Fruit fly (Drosophila melanogaster) whole organism, embryonic: ENCODE data around the gene mei-P22.
A peak's percentile ranks its signal among the peaks of the same experiment; 100 is the strongest.

ENCODE experiments used
- Abd-B ChIP-seq: fragments of 200-800 bp; sonication (Bioruptor generic); optimal IDR thresholded peaks from 2 replicates; lab custom pipeline; 2018; ENCODE audit warnings: missing biosample characterization, mild to moderate bottlenecking, missing genetic modification characterization, moderate library complexity
- B-H2 ChIP-seq: fragments of 200-800 bp; sonication (Bioruptor generic); optimal IDR thresholded peaks from 2 replicates; lab custom pipeline; 2018; ENCODE audit warnings: missing biosample characterization, mild to moderate bottlenecking, missing genetic modification characterization
- CG1024 ChIP-seq: fragments of 200-800 bp; sonication (Bioruptor generic); IDR thresholded peaks from 2 replicates; pipeline ENCODE4 v1.3.6; 2022; ENCODE audit warnings: missing biosample characterization, missing genetic modification characterization
- CG10959 ChIP-seq: fragments of 200-800 bp; sonication (Bioruptor generic); IDR thresholded peaks from 2 replicates; pipeline ENCODE4 v1.3.6; 2022; ENCODE audit warnings: missing biosample characterization, missing genetic modification characterization
- CG12155 ChIP-seq: fragments of 200-800 bp; sonication (Bioruptor generic); optimal IDR thresholded peaks from 3 replicates; lab custom pipeline; 2016; ENCODE audit warnings: missing biosample characterization, missing genetic modification characterization
- CG14441 ChIP-seq: fragments of 200-800 bp; sonication (Bioruptor generic); IDR thresholded peaks from 2 replicates; pipeline ENCODE4 v1.3.6; 2022; ENCODE audit warnings: missing biosample characterization, missing genetic modification characterization
- CG15514 ChIP-seq: fragments of 200-800 bp; sonication (Bioruptor generic); optimal IDR thresholded peaks from 3 replicates; lab custom pipeline; 2017; ENCODE audit warnings: missing biosample characterization, missing genetic modification characterization, mild to moderate bottlenecking, moderate library complexity, missing genetic modification reagents
- CG15601 ChIP-seq: fragments of 200-800 bp; sonication (Bioruptor generic); optimal IDR thresholded peaks from 3 replicates; lab custom pipeline; 2019; ENCODE audit warnings: missing biosample characterization, mild to moderate bottlenecking, missing genetic modification characterization, moderate library complexity
- CG1602 ChIP-seq: fragments of 200-800 bp; sonication (Bioruptor generic); optimal IDR thresholded peaks from 3 replicates; lab custom pipeline; 2016; ENCODE audit warnings: missing biosample characterization, missing genetic modification characterization
- CG1647 ChIP-seq: fragments of 200-800 bp; sonication (Bioruptor generic); optimal IDR thresholded peaks from 3 replicates; lab custom pipeline; 2016; ENCODE audit warnings: missing biosample characterization, missing genetic modification characterization
- CG17912 ChIP-seq: fragments of 200-800 bp; sonication (Bioruptor generic); optimal IDR thresholded peaks from 2 replicates; lab custom pipeline; 2018; ENCODE audit warnings: missing biosample characterization, mild to moderate bottlenecking, missing genetic modification characterization
- CG18476 ChIP-seq: fragments of 200-800 bp; sonication (Bioruptor generic); optimal IDR thresholded peaks from 2 replicates; lab custom pipeline; 2016; ENCODE audit warnings: missing biosample characterization, mild to moderate bottlenecking, missing genetic modification characterization
- CG18764 ChIP-seq: fragments of 200-800 bp; sonication (Bioruptor generic); optimal IDR thresholded peaks from 3 replicates; lab custom pipeline; 2016; ENCODE audit warnings: missing biosample characterization, missing genetic modification characterization
- CG30403 ChIP-seq: fragments of 200-800 bp; sonication (Bioruptor generic); optimal IDR thresholded peaks from 3 replicates; lab custom pipeline; 2016; ENCODE audit warnings: missing biosample characterization, missing genetic modification characterization
- CG7786 ChIP-seq: fragments of 200-800 bp; sonication (Bioruptor generic); optimal IDR thresholded peaks from 2 replicates; lab custom pipeline; 2016; ENCODE audit warnings: missing biosample characterization, missing genetic modification characterization
- CG9609 ChIP-seq: fragments of 200-800 bp; sonication (Bioruptor generic); optimal IDR thresholded peaks from 3 replicates; lab custom pipeline; 2016; ENCODE audit warnings: missing biosample characterization, missing genetic modification characterization
- CG9932 ChIP-seq: fragments of 200-800 bp; sonication (Bioruptor generic); IDR thresholded peaks from 2 replicates; pipeline ENCODE4 v1.3.6; 2022; ENCODE audit warnings: missing biosample characterization, missing genetic modification characterization
- Dip3 ChIP-seq: fragments of 200-800 bp; sonication (Bioruptor generic); optimal IDR thresholded peaks from 3 replicates; lab custom pipeline; 2016; ENCODE audit warnings: missing biosample characterization, missing genetic modification characterization
- Drgx ChIP-seq: fragments of 200-800 bp; sonication (Bioruptor generic); IDR thresholded peaks from 2 replicates; pipeline ENCODE4 v1.3.6; 2022; ENCODE audit warnings: missing biosample characterization, missing genetic modification characterization
- E2f2 ChIP-seq: fragments of 200-800 bp; sonication (Bioruptor generic); IDR thresholded peaks from 2 replicates; pipeline ENCODE4 v1.3.6; 2022; ENCODE audit warnings: missing biosample characterization, missing genetic modification characterization
- Gsc ChIP-seq: fragments of 200-800 bp; sonication (Bioruptor generic); IDR thresholded peaks from 2 replicates; pipeline ENCODE4 v1.3.6; 2022; ENCODE audit warnings: missing biosample characterization, missing genetic modification characterization
- Mrtf ChIP-seq: fragments of 200-800 bp; sonication (Bioruptor generic); IDR thresholded peaks from 3 replicates; pipeline ENCODE4 v1.3.6; 2022; ENCODE audit warnings: missing biosample characterization, missing genetic modification characterization
- Opbp ChIP-seq: fragments of 200-800 bp; sonication (Bioruptor generic); IDR thresholded peaks from 3 replicates; pipeline ENCODE4 v1.3.6; 2022; ENCODE audit warnings: missing biosample characterization, missing genetic modification characterization; ENCODE audit not compliant: partially characterized antibody
- Sry-δ ChIP-seq: fragments of 200-800 bp; sonication (Bioruptor generic); optimal IDR thresholded peaks from 2 replicates; lab custom pipeline; 2016; ENCODE audit warnings: missing biosample characterization, missing genetic modification characterization
- YL-1 ChIP-seq: fragments of 200-800 bp; sonication (Bioruptor generic); optimal IDR thresholded peaks from 3 replicates; lab custom pipeline; 2017; ENCODE audit warnings: missing biosample characterization, mild to moderate bottlenecking, missing genetic modification characterization
- btn ChIP-seq: fragments of 200-800 bp; sonication (Bioruptor generic); optimal IDR thresholded peaks from 2 replicates; lab custom pipeline; 2016; ENCODE audit warnings: missing biosample characterization, missing genetic modification characterization
- gt ChIP-seq: fragments of 200-800 bp; sonication (Bioruptor generic); IDR thresholded peaks from 2 replicates; pipeline ENCODE4 v1.3.6; 2022; ENCODE audit warnings: missing biosample characterization, missing genetic modification characterization
- nmo ChIP-seq: fragments of 200-800 bp; sonication (Bioruptor generic); optimal IDR thresholded peaks from 2 replicates; lab custom pipeline; 2018; ENCODE audit warnings: missing biosample characterization, mild to moderate bottlenecking, missing genetic modification characterization, moderate library complexity
- pum ChIP-seq: fragments of 200-800 bp; sonication (Bioruptor generic); optimal IDR thresholded peaks from 2 replicates; lab custom pipeline; 2016; ENCODE audit warnings: missing biosample characterization, missing genetic modification characterization
- pzg ChIP-seq: fragments of 200-800 bp; sonication (Bioruptor generic); optimal IDR thresholded peaks from 3 replicates; lab custom pipeline; 2018; ENCODE audit warnings: missing biosample characterization, mild to moderate bottlenecking, missing genetic modification characterization, moderate library complexity
- seq ChIP-seq: fragments of 200-800 bp; sonication (Bioruptor generic); IDR thresholded peaks from 2 replicates; pipeline ENCODE4 v1.3.6; 2022; ENCODE audit warnings: missing biosample characterization, missing genetic modification characterization
- shn ChIP-seq: fragments of 200-800 bp; sonication (Bioruptor generic); optimal IDR thresholded peaks from 3 replicates; lab custom pipeline; 2016; ENCODE audit warnings: missing biosample characterization, missing genetic modification characterization
- stwl ChIP-seq: fragments of 200-800 bp; sonication (Bioruptor generic); optimal IDR thresholded peaks from 3 replicates; lab custom pipeline; 2018; ENCODE audit warnings: missing biosample characterization, mild to moderate bottlenecking, missing genetic modification characterization, moderate library complexity
- trem ChIP-seq: fragments of 200-800 bp; optimal IDR thresholded peaks from 3 replicates; lab custom pipeline; 2019; ENCODE audit warnings: missing biosample characterization, mild to moderate bottlenecking, missing genetic modification characterization, moderate library complexity
- unpg ChIP-seq: fragments of 200-800 bp; sonication (Bioruptor generic); optimal IDR thresholded peaks from 3 replicates; lab custom pipeline; 2018; ENCODE audit warnings: missing biosample characterization, mild to moderate bottlenecking, missing genetic modification characterization, moderate library complexity
- wek ChIP-seq: fragments of 200-800 bp; sonication (Bioruptor generic); optimal IDR thresholded peaks from 3 replicates; lab custom pipeline; 2018; ENCODE audit warnings: missing biosample characterization, mild to moderate bottlenecking, missing genetic modification characterization, moderate library complexity
- zfh2 ChIP-seq: fragments of 200-800 bp; sonication (Bioruptor generic); optimal IDR thresholded peaks from 2 replicates; lab custom pipeline; 2016; ENCODE audit warnings: missing biosample characterization, missing genetic modification characterization

The mei-P22 gene

DNA sequence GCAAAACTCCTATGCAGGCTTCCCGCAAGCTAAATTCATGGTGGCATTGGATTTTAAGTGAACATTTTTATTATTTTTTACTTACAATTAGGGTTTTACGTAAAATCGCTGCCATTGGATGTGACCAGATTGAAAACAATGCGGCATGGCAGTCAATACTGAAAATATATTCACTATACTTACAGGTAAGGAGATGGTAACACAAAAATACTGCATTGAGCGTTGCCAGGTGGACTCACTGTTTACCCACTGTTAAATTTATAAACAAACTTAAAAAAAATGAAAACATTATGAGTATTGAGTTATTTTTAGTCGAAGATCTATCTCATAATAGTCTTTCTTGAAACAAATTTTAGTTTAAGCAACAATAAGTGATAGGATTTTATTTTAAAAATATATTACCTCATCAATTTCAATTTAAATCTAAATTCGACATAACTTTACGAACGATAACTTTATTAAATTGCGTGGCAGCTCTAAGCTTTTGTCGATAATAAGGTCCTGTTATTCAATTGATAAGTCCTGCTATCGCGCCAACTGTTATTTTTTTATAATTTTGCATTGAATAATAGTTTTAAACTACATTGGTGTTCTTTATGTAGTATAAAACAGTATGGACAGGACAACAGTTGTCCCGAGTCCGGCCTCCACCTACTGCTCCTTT is at the start of gene mei-P22, which contains the start of gene mRpL50 (continued):
- TF ChIP-seq CG17912 (GFP tag; lab: Kevin White, UChicago) (no peak), pum (GFP tag; lab: Kevin White, UChicago) (peak; percentile 52), shn (GFP tag; lab: Kevin White, UChicago) (no peak), B-H2 (GFP tag; lab: Kevin White, UChicago) (peak; percentile 4), CG10959 (GFP tag; lab: Robert Waterston, UW) (no peak), CG9932 (peak; percentile 71), CG18476 (GFP tag; lab: Kevin White, UChicago) (peak; percentile 30), CG12155 (GFP tag; lab: Kevin White, UChicago) (peak; percentile 9), Sry-δ (GFP tag; lab: Kevin White, UChicago) (peak; percentile 33), CG15601 (tag; lab: Kevin White, UChicago) (peak; percentile 9), pzg (GFP tag; lab: Kevin White, UChicago) (peak; percentile 87), trem (tag; lab: Kevin White, UChicago) (peak; percentile 40), CG1647 (GFP tag; lab: Kevin White, UChicago) (peak; percentile 8), CG30403 (GFP tag; lab: Kevin White, UChicago) (peak; percentile 27), stwl (tag; lab: Kevin White, UChicago) (peak; percentile 87), CG9609 (GFP tag; lab: Kevin White, UChicago) (peak; percentile 5), Opbp (GFP tag; lab: Robert Waterston, UW) (no peak), CG18764 (GFP tag; lab: Kevin White, UChicago) (no peak), CG15514 (GFP tag; lab: Kevin White, UChicago) (peak; percentile 50), YL-1 (GFP tag; lab: Kevin White, UChicago) (peak; percentile 44), unpg (peak; percentile 22), nmo (peak; percentile 35), E2f2 (GFP tag; lab: Robert Waterston, UW) (peak; percentile 46), zfh2 (GFP tag; lab: Kevin White, UChicago) (peak; percentile 19), Abd-B (GFP tag; lab: Kevin White, UChicago) (peak; percentile 32), Drgx (GFP tag; lab: Robert Waterston, UW) (no peak), CG1602 (GFP tag; lab: Kevin White, UChicago) (peak; percentile 5)

DNA sequence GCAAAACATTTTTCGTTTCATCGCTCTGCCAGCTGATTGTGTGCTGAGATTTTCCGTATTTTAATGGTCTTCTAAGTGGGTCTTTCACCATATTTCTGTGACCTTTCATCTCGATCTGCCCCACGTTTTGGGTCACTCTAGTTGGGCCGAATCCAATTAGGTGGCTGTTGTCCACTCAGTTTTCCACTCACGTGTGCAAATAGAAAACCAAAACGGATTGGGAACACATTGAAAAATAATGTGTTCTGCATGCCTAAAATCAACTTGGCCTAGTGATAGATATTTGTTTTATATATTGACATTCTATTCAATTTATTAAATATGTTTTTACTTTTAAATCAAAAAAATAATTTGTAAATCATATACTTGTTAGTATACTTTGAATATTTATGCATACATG is 10.0 kb upstream of the mei-P22 start, which contains the start of gene CG14826:
TSS of gene CG14826 (plus strand) at position 301 of the 400 bp plus-strand sequence.
- no peak for TF ChIP-seq CG1024 (GFP tag; lab: Robert Waterston, UW)
- TF ChIP-seq CG7786 (GFP tag; lab: Kevin White, UChicago): no peak
- TF ChIP-seq wek (GFP tag; lab: Kevin White, UChicago): no peak
- no peak for TF ChIP-seq YL-1 (GFP tag; lab: Kevin White, UChicago)
- TF ChIP-seq gt: no peak
- TF ChIP-seq Mrtf (GFP tag; lab: Robert Waterston, UW): no peak
- TF ChIP-seq Gsc (GFP tag; lab: Robert Waterston, UW): no peak
- TF ChIP-seq btn (GFP tag; lab: Kevin White, UChicago): no peak
- TF ChIP-seq seq: no peak
- no peak for TF ChIP-seq CG14441
- TF ChIP-seq Dip3 (GFP tag; lab: Kevin White, UChicago): no peak
- TF ChIP-seq shn (GFP tag; lab: Kevin White, UChicago): no peak
- TF ChIP-seq, all 482 proteins: peak for 0
